Worm (Caenorhabditis elegans): ENCODE data around the gene fbxc-42.

ce11 chrII:960218-960617 is 31.2 kb upstream of the fbxc-42 start, which contains the start of the genes C32B5.18 and C32B5.7:
- TF ChIP-seq him-1 (tag; optimal IDR thresholded peaks at IDR 0.05) = no peak
- no peak for TF ChIP-seq W03F9.2 (tag; optimal IDR thresholded peaks at IDR 0.05)
